Fruit fly (Drosophila melanogaster) whole organism, wandering third instar larva: ENCODE measurements around the gene hth.

Source experiments
- Abd-B ChIP-seq: fragments of >200 bp; optimal IDR thresholded peaks from 2 replicates; lab custom pipeline; 2017; ENCODE audit warnings: missing biosample characterization, missing genetic modification characterization
- CG32264 ChIP-seq: fragments of 200-800 bp; sonication (Bioruptor generic); optimal IDR thresholded peaks from 2 replicates; lab custom pipeline; 2016; ENCODE audit warnings: missing biosample characterization, missing genetic modification characterization
- CG9705 ChIP-seq: fragments of 200-800 bp; sonication (Bioruptor generic); optimal IDR thresholded peaks from 2 replicates; lab custom pipeline; 2018; ENCODE audit warnings: missing biosample characterization, mild to moderate bottlenecking, missing genetic modification characterization
- CrebA ChIP-seq: fragments of 200-800 bp; sonication (Bioruptor generic); optimal IDR thresholded peaks from 2 replicates; lab custom pipeline; 2016; ENCODE audit warnings: missing biosample characterization, mild to moderate bottlenecking, missing genetic modification characterization, borderline replicate concordance
- Dfd ChIP-seq: fragments of >200 bp; optimal IDR thresholded peaks from 2 replicates; lab custom pipeline; 2017; ENCODE audit warnings: missing biosample characterization, missing genetic modification characterization
- GATAd ChIP-seq: sonication (Bioruptor generic); optimal IDR thresholded peaks from 2 replicates; lab custom pipeline; 2016; ENCODE audit warnings: missing biosample characterization, missing genetic modification characterization
- HLH106 ChIP-seq: fragments of 200-800 bp; optimal IDR thresholded peaks from 3 replicates; lab custom pipeline; 2019; ENCODE audit warnings: missing biosample characterization, mild to moderate bottlenecking, missing genetic modification characterization, moderate library complexity
- Hnf4 ChIP-seq: fragments of 200-800 bp; sonication (Bioruptor generic); optimal IDR thresholded peaks from 2 replicates; lab custom pipeline; 2016; ENCODE audit warnings: missing biosample characterization, mild to moderate bottlenecking, missing genetic modification characterization
- Hr78 ChIP-seq: fragments of >200 bp; optimal IDR thresholded peaks from 2 replicates; lab custom pipeline; 2017; ENCODE audit warnings: missing biosample characterization, missing genetic modification characterization
- Hr83 ChIP-seq: fragments of 200-300 bp; sonication (Bioruptor generic); optimal IDR thresholded peaks from 2 replicates; lab custom pipeline; 2016; ENCODE audit warnings: missing biosample characterization, mild to moderate bottlenecking, missing genetic modification characterization, moderate library complexity; ENCODE audit not compliant: poor library complexity, severe bottlenecking
- Jra ChIP-seq: sonication (Bioruptor generic); optimal IDR thresholded peaks from 2 replicates; lab custom pipeline; 2016; ENCODE audit warnings: missing biosample characterization, missing genetic modification characterization
- Mio ChIP-seq: sonication (Bioruptor generic); optimal IDR thresholded peaks from 2 replicates; lab custom pipeline; 2016; ENCODE audit warnings: missing biosample characterization, missing genetic modification characterization
- Myc ChIP-seq: fragments of >200 bp; optimal IDR thresholded peaks from 2 replicates; lab custom pipeline; 2017
- Rel ChIP-seq, 2 experiments: fragments of 200-800 bp; sonication (Bioruptor generic) in 1 of 2; optimal IDR thresholded peaks; 2 replicates in 1 of 2; 3 replicates in 1 of 2; lab custom pipeline; 2016 to 2019; ENCODE audit warnings: mild to moderate bottlenecking in 2 of 2, missing biosample characterization in 2 of 2, missing genetic modification characterization in 2 of 2, moderate library complexity in 1 of 2
- Sp1 ChIP-seq: fragments of 200-800 bp; sonication (Bioruptor generic); optimal IDR thresholded peaks from 3 replicates; lab custom pipeline; 2019; ENCODE audit warnings: missing biosample characterization, mild to moderate bottlenecking, missing genetic modification characterization, moderate library complexity
- Vsx2 ChIP-seq: fragments of 200-300, 225-300 bp; sonication (Bioruptor generic); optimal IDR thresholded peaks from 2 replicates; lab custom pipeline; 2018; ENCODE audit warnings: missing biosample characterization, missing genetic modification characterization; ENCODE audit not compliant: partially characterized antibody
- br ChIP-seq: fragments of 200-800 bp; sonication (Bioruptor generic); optimal IDR thresholded peaks from 2 replicates; lab custom pipeline; 2016; ENCODE audit warnings: missing biosample characterization, missing genetic modification characterization
- brk ChIP-seq: fragments of 200-800 bp; sonication (Bioruptor generic); optimal IDR thresholded peaks from 2 replicates; lab custom pipeline; 2016; ENCODE audit warnings: missing biosample characterization, mild to moderate bottlenecking, missing genetic modification characterization
- dl ChIP-seq, 2 experiments: fragments of 175-275, 200-275 bp in 1 of 2; fragments of 200-275 bp in 1 of 2; sonication (Bioruptor generic); optimal IDR thresholded peaks; lab custom pipeline; 2018; ENCODE audit warnings: mild to moderate bottlenecking in 2 of 2, missing biosample characterization in 2 of 2, missing genetic modification characterization in 2 of 2, moderate library complexity in 2 of 2; ENCODE audit not compliant: partially characterized antibody in 2 of 2, insufficient read depth in 1 of 2
- dmrt93B ChIP-seq: fragments of 200-800 bp; sonication (Bioruptor generic); optimal IDR thresholded peaks from 2 replicates; lab custom pipeline; 2018; ENCODE audit warnings: missing biosample characterization, mild to moderate bottlenecking, missing genetic modification characterization
- dsf ChIP-seq: sonication (Bioruptor generic); optimal IDR thresholded peaks from 2 replicates; lab custom pipeline; 2016; ENCODE audit warnings: missing biosample characterization, missing genetic modification characterization, borderline replicate concordance
- ey ChIP-seq: fragments of 200-800 bp; sonication (Bioruptor generic); optimal IDR thresholded peaks from 2 replicates; lab custom pipeline; 2016; ENCODE audit warnings: missing biosample characterization, missing genetic modification characterization
- foxo ChIP-seq, 2 experiments: fragments of 200-800 bp; sonication (Bioruptor generic); optimal IDR thresholded peaks; 2 replicates in 1 of 2; 3 replicates in 1 of 2; lab custom pipeline; 2016 to 2017; ENCODE audit warnings: missing biosample characterization in 2 of 2, missing genetic modification characterization in 2 of 2
- fru ChIP-seq: fragments of 200-800 bp; sonication (Bioruptor generic); optimal IDR thresholded peaks from 3 replicates; lab custom pipeline; 2016; ENCODE audit warnings: missing biosample characterization, mild to moderate bottlenecking, missing genetic modification characterization
- h ChIP-seq: fragments of 200-800 bp; sonication (Bioruptor generic); optimal IDR thresholded peaks from 3 replicates; lab custom pipeline; 2016; ENCODE audit warnings: missing biosample characterization, mild to moderate bottlenecking, missing genetic modification characterization
- jim ChIP-seq: fragments of 175-275, 200-325 bp; sonication (Bioruptor generic); optimal IDR thresholded peaks from 2 replicates; lab custom pipeline; 2016; ENCODE audit warnings: missing biosample characterization, mild to moderate bottlenecking, missing genetic modification characterization
- lola ChIP-seq: fragments of >200 bp; optimal IDR thresholded peaks from 2 replicates; lab custom pipeline; 2017; ENCODE audit warnings: missing biosample characterization, missing genetic modification characterization
- pan ChIP-seq: fragments of >200 bp; optimal IDR thresholded peaks from 2 replicates; lab custom pipeline; 2017
- psq ChIP-seq: fragments of 200-800 bp; sonication (Bioruptor generic); optimal IDR thresholded peaks from 3 replicates; lab custom pipeline; 2017; ENCODE audit warnings: missing biosample characterization, mild to moderate bottlenecking, missing genetic modification characterization, moderate library complexity
- rgr ChIP-seq: fragments of 200-800 bp; sonication (Bioruptor generic); optimal IDR thresholded peaks from 3 replicates; lab custom pipeline; 2016; ENCODE audit warnings: missing biosample characterization, mild to moderate bottlenecking, missing genetic modification characterization
- sage ChIP-seq: fragments of 200-800 bp; sonication (Bioruptor generic); optimal IDR thresholded peaks from 2 replicates; lab custom pipeline; 2016; ENCODE audit warnings: missing biosample characterization, mild to moderate bottlenecking, missing genetic modification characterization
- sv ChIP-seq: fragments of 200-800 bp; sonication (Bioruptor generic); optimal IDR thresholded peaks from 3 replicates; lab custom pipeline; 2016; ENCODE audit warnings: missing biosample characterization, missing genetic modification characterization
- tai ChIP-seq: sonication (Bioruptor generic); optimal IDR thresholded peaks from 2 replicates; lab custom pipeline; 2016; ENCODE audit warnings: missing biosample characterization, missing genetic modification characterization
- usp ChIP-seq: fragments of >200 bp; optimal IDR thresholded peaks from 2 replicates; lab custom pipeline; 2017; ENCODE audit warnings: missing biosample characterization, missing genetic modification characterization
- woc ChIP-seq: sonication (Bioruptor generic); optimal IDR thresholded peaks from 2 replicates; lab custom pipeline; 2016; ENCODE audit warnings: missing biosample characterization, mild to moderate bottlenecking, missing genetic modification characterization

Gene hth

dm6 chr3R:10518542-10518941 is 120.8 kb downstream of the hth start:
- TF ChIP-seq Rel (GFP tag; optimal IDR thresholded peaks at IDR 0.05; lab: Kevin White, UChicago): no peak
- no peak for TF ChIP-seq Rel (tag; optimal IDR thresholded peaks at IDR 0.05; lab: Kevin White, UChicago)
- TF ChIP-seq brk (GFP tag; lab: Kevin White, UChicago): no peak
- TF ChIP-seq Hr78 (GFP tag; lab: Kevin White, UChicago): no peak
- TF ChIP-seq foxo (GFP tag; optimal IDR thresholded peaks at IDR 0.05; lab: Kevin White, UChicago): no peak
- TF ChIP-seq Vsx2: no peak
- no peak for TF ChIP-seq dmrt93B (GFP tag; lab: Kevin White, UChicago)
- no peak for TF ChIP-seq tai (GFP tag; lab: Kevin White, UChicago)
- no peak for TF ChIP-seq dsf (GFP tag; lab: Kevin White, UChicago)
- TF ChIP-seq fru (GFP tag; lab: Kevin White, UChicago): no peak
- TF ChIP-seq Mio: no peak
- TF ChIP-seq sv (GFP tag; lab: Kevin White, UChicago): no peak
- TF ChIP-seq pan (lab: Kevin White, UChicago): no peak
- no peak for TF ChIP-seq h (GFP tag; lab: Kevin White, UChicago)
- TF ChIP-seq jim (GFP tag; lab: Kevin White, UChicago): no peak

dm6 chr3R:10517820-10518219 is 121.5 kb downstream of the hth start:
- TF ChIP-seq Rel (GFP tag; optimal IDR thresholded peaks at IDR 0.05; lab: Kevin White, UChicago) (no peak), Rel (tag; optimal IDR thresholded peaks at IDR 0.05; lab: Kevin White, UChicago) (no peak), Hnf4 (GFP tag; lab: Kevin White, UChicago) (no peak), Mio (no peak), pan (lab: Kevin White, UChicago) (no peak), Hr83 (GFP tag; lab: Kevin White, UChicago) (no peak), woc (GFP tag; lab: Kevin White, UChicago) (peak; percentile 11), lola (GFP tag; lab: Kevin White, UChicago) (no peak), br (GFP tag; lab: Kevin White, UChicago) (peak; percentile 42), Myc (lab: Kevin White, UChicago) (no peak), sage (GFP tag; lab: Kevin White, UChicago) (no peak), dmrt93B (GFP tag; lab: Kevin White, UChicago) (peak; percentile 14), psq (peak; percentile 12), CG32264 (GFP tag; lab: Kevin White, UChicago) (no peak), dl (GFP tag; optimal IDR thresholded peaks at IDR 0.05; lab: Kevin White, UChicago; ENCODE audit: insufficient read depth in 1 of 2, partially characterized antibody in 2 of 2) (no peak), h (GFP tag; lab: Kevin White, UChicago) (peak; percentile 51), fru (GFP tag; lab: Kevin White, UChicago) (peak; percentile 45), Sp1 (GFP tag; lab: Kevin White, UChicago) (peak; percentile 7), usp (GFP tag; lab: Kevin White, UChicago) (no peak), sv (GFP tag; lab: Kevin White, UChicago) (no peak), Abd-B (GFP tag; lab: Kevin White, UChicago) (no peak), HLH106 (tag; lab: Kevin White, UChicago) (peak; percentile 54), foxo (GFP tag; optimal IDR thresholded peaks at IDR 0.05; lab: Kevin White, UChicago) (peak in 1 of 2 experiments; percentile 56), Dfd (GFP tag; lab: Kevin White, UChicago) (no peak)

DNA sequence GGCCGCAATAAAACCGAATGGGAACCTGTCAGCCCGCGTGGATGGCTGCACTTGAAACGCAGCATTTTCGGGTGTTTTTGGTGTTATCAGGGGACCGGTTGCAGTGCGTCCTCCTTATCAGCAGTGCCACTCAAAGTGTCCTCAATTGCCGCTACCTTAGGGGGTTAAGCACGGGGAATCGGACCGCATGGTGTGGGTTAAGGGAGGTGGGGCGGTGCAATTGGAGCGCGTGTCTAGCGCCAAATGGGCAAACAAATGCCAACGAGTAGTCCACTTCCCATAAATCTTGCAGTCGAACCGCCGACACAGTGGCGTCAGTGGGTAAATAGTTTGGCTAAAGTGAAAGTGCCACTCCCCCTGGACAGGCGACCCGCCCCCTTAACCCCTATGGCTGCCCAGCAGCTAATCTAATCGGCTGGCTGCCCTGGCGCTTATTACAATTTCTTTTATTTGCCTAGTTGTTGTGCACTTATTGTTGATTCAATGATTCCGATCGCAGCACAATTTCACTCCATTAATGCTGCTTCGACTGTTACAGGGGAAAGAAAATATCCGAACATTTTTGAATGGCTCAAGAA is 124.7 kb downstream of the hth start:
- no peak for TF ChIP-seq Hr83 (GFP tag; lab: Kevin White, UChicago)
- no peak for TF ChIP-seq CrebA
- TF ChIP-seq jim (GFP tag; lab: Kevin White, UChicago): no peak
- TF ChIP-seq dmrt93B (GFP tag; lab: Kevin White, UChicago): no peak
- TF ChIP-seq usp (GFP tag; lab: Kevin White, UChicago): no peak
- TF ChIP-seq pan (lab: Kevin White, UChicago): no peak
- no peak for TF ChIP-seq Myc (lab: Kevin White, UChicago)
- no peak for TF ChIP-seq woc (GFP tag; lab: Kevin White, UChicago)
- no peak for TF ChIP-seq Sp1 (GFP tag; lab: Kevin White, UChicago)
- no peak for TF ChIP-seq Mio
- TF ChIP-seq, all 38 proteins: peak for 0

DNA sequence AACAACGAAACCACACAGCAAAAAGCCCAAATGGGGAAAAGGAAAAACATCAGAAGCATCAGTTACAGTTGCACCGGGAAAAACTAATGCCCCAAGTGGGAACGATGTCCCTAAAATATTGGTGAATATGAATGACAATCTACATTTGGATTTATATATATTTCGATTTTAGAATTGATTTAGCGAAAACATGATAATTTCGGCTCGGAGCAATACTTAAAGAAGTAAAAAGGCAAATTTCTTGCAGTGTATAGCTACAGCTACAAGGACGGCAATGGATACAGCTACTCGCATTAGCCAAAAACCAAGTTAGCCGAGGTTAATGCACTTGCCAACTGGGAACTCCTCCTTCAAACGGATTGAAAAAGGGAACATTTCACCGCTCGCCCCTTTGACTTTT is 127.1 kb downstream of the hth start:
- peak; percentile 52 for TF ChIP-seq fru (GFP tag; lab: Kevin White, UChicago)
- TF ChIP-seq GATAd (GFP tag; lab: Kevin White, UChicago): no peak
- TF ChIP-seq CG9705 (GFP tag; lab: Kevin White, UChicago): no peak
- TF ChIP-seq psq: no peak
- TF ChIP-seq Sp1 (GFP tag; lab: Kevin White, UChicago): no peak
- TF ChIP-seq brk (GFP tag; lab: Kevin White, UChicago): no peak
- no peak for TF ChIP-seq rgr
- no peak for TF ChIP-seq ey (GFP tag; lab: Kevin White, UChicago)
- TF ChIP-seq HLH106 (tag; lab: Kevin White, UChicago): peak; percentile 43
- TF ChIP-seq Hr78 (GFP tag; lab: Kevin White, UChicago): no peak
- TF ChIP-seq lola (GFP tag; lab: Kevin White, UChicago): no peak
- TF ChIP-seq tai (GFP tag; lab: Kevin White, UChicago): no peak
- no peak for TF ChIP-seq Jra (GFP tag; lab: Kevin White, UChicago)
- no peak for TF ChIP-seq Hnf4 (GFP tag; lab: Kevin White, UChicago)
- no peak for TF ChIP-seq sv (GFP tag; lab: Kevin White, UChicago)
- TF ChIP-seq Hr83 (GFP tag; lab: Kevin White, UChicago): no peak
- TF ChIP-seq h (GFP tag; lab: Kevin White, UChicago): peak; percentile 42
- TF ChIP-seq foxo (GFP tag; optimal IDR thresholded peaks at IDR 0.05; lab: Kevin White, UChicago): peak in 1 of 2 experiments; percentile 57
- TF ChIP-seq dl (GFP tag; optimal IDR thresholded peaks at IDR 0.05; lab: Kevin White, UChicago; ENCODE audit: insufficient read depth in 1 of 2, partially characterized antibody in 2 of 2): no peak
- no peak for TF ChIP-seq br (GFP tag; lab: Kevin White, UChicago)
- peak; percentile 12 for TF ChIP-seq sage (GFP tag; lab: Kevin White, UChicago)
